Worm (Caenorhabditis elegans) whole organism, mixed stage, embryonic: ENCODE measurements around the gene Y46C8AL.11.

Source experiments
- blmp-1 ChIP-seq: fragments of 150-350 bp; optimal IDR thresholded peaks from 2 replicates; lab custom pipeline; 2014; ENCODE audit warnings: missing biosample characterization, missing genetic modification characterization
- ces-1 ChIP-seq: fragments of 150-350 bp; optimal IDR thresholded peaks from 2 replicates; lab custom pipeline; 2014; ENCODE audit warnings: missing biosample characterization, missing genetic modification reagents, missing genetic modification characterization
- ham-2 ChIP-seq: fragments of 200-800 bp; sonication (Bioruptor generic); optimal IDR thresholded peaks from 2 replicates; lab custom pipeline; 2018; ENCODE audit warnings: mild to moderate bottlenecking, missing genetic modification characterization, missing compliant biosample characterization
- mab-5 ChIP-seq: fragments of 150-350 bp; optimal IDR thresholded peaks from 2 replicates; lab custom pipeline; 2014; ENCODE audit warnings: missing biosample characterization, missing genetic modification characterization

DNA sequence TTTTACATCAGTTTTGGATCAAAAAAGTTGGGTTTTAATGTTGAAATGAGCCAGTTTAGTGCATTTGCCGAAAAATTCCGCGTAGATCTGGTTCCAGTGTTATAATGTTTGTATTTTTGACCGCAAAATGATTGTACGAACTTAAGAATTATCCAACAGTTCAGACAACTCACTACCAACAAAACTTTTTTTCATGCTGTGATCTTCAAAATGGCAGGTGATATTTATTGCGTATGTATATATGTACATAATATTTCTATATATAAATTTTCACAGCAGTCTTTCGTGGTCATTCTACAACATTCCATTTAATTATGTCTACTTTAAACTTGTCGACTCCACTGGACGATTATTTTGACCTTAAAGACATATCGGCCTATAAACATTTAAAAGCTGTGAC is 27.8 kb upstream of the Y46C8AL.11 start, which contains the start of gene srz-20:
- TF ChIP-seq mab-5, result no peak
- TF ChIP-seq blmp-1, result no peak
- TF ChIP-seq ham-2 (GFP tag; lab: Kevin White, UChicago), result no peak
- TF ChIP-seq ces-1 (GFP tag; lab: Kevin White, UChicago), result no peak
